Fruit fly (Drosophila melanogaster): ENCODE data around the gene CG10516.

CG10516 gene

dm6 chr3L:16001164-16001679 is 33.2 kb downstream of the CG10516 start (continued):
- TF ChIP-seq CG9727 (GFP tag; optimal IDR thresholded peaks at IDR 0.05) (peak; percentile 81), CG1832 (GFP tag; optimal IDR thresholded peaks at IDR 0.05) (peak; percentile 59), Blimp-1 (GFP tag; optimal IDR thresholded peaks at IDR 0.05) (peak; percentile 52), CG10267 (tag; optimal IDR thresholded peaks at IDR 0.05) (peak; percentile 31), CG12659 (GFP tag; optimal IDR thresholded peaks at IDR 0.05) (peak; percentile 87), ftz-f1 (GFP tag; optimal IDR thresholded peaks at IDR 0.05) (no peak), CG18262 (tag; optimal IDR thresholded peaks at IDR 0.05) (peak; percentile 59), HLH4C (GFP tag; IDR thresholded peaks at IDR 0.05; ENCODE audit: partially characterized antibody) (no peak), Sox102F (GFP tag; optimal IDR thresholded peaks at IDR 0.05) (peak; percentile 62), crc (GFP tag; optimal IDR thresholded peaks at IDR 0.05) (peak; percentile 67), CG1529 (GFP tag; optimal IDR thresholded peaks at IDR 0.05) (peak; percentile 11), fd3F (GFP tag; optimal IDR thresholded peaks at IDR 0.05) (peak; percentile 77), CG14710 (tag; optimal IDR thresholded peaks at IDR 0.05) (no peak), trem (tag; optimal IDR thresholded peaks at IDR 0.05) (peak; percentile 27), HLH3B (GFP tag; IDR thresholded peaks at IDR 0.05) (0 out of 2 replicates have a peak, but pooled peaks have one; percentile 36), CG34422 (GFP tag; IDR thresholded peaks at IDR 0.05) (peak; percentile 66; the same call in 1 of the 3 replicates), CG4360 (GFP tag; IDR thresholded peaks at IDR 0.05) (no peak), CG8281 (tag; optimal IDR thresholded peaks at IDR 0.05) (peak; percentile 68), NFAT (GFP tag; IDR thresholded peaks at IDR 0.05) (no peak), chm (GFP tag; IDR thresholded peaks at IDR 0.05) (peak; percentile 32; the same call in 1 of the 2 replicates), Dp (GFP tag; optimal IDR thresholded peaks at IDR 0.05) (no peak), ab (GFP tag; optimal IDR thresholded peaks at IDR 0.05) (peak; percentile 23), CHES-1-like (GFP tag; optimal IDR thresholded peaks at IDR 0.05) (peak; percentile 87), CG8924 (tag; optimal IDR thresholded peaks at IDR 0.05) (peak; percentile 84), repo (GFP tag; optimal IDR thresholded peaks at IDR 0.05) (peak; percentile 71), cad (GFP tag; optimal IDR thresholded peaks at IDR 0.05) (no peak), CG13894 (tag; optimal IDR thresholded peaks at IDR 0.05) (peak; percentile 92), CG11398 (GFP tag; optimal IDR thresholded peaks at IDR 0.05) (peak; percentile 56), CG16815 (GFP tag; optimal IDR thresholded peaks at IDR 0.05) (peak; percentile 50), CG6272 (GFP tag; IDR thresholded peaks at IDR 0.05) (no peak), CG17568 (GFP tag; optimal IDR thresholded peaks at IDR 0.05) (peak; percentile 52), sisA (GFP tag; IDR thresholded peaks at IDR 0.05) (no peak; the same call in 1 of the 2 replicates), klu (GFP tag; IDR thresholded peaks at IDR 0.05) (peak; percentile 65; the same call in 1 of the 2 replicates), Hmx (GFP tag; optimal IDR thresholded peaks at IDR 0.05) (peak; percentile 67), HmgZ (tag; optimal IDR thresholded peaks at IDR 0.05) (peak; percentile 83), CG3407 (GFP tag; optimal IDR thresholded peaks at IDR 0.05) (peak; percentile 27), exex (tag; optimal IDR thresholded peaks at IDR 0.05) (peak; percentile 63), her (GFP tag; optimal IDR thresholded peaks at IDR 0.05) (peak; percentile 85), CG15073 (GFP tag; optimal IDR thresholded peaks at IDR 0.05) (no peak), vnd (GFP tag; IDR thresholded peaks at IDR 0.05; ENCODE audit: partially characterized antibody) (no peak), sd (tag; optimal IDR thresholded peaks at IDR 0.05) (peak; percentile 93), CG6765 (GFP tag; optimal IDR thresholded peaks at IDR 0.05) (peak; percentile 75), CG10274 (GFP tag; optimal IDR thresholded peaks at IDR 0.05) (peak; percentile 33), CG1647 (GFP tag; optimal IDR thresholded peaks at IDR 0.05) (no peak), Sry-β (GFP tag; optimal IDR thresholded peaks at IDR 0.05) (no peak), otp (GFP tag; IDR thresholded peaks at IDR 0.05) (no peak; the same call in 2 of the 3 replicates), CG32767 (GFP tag; IDR thresholded peaks at IDR 0.05) (peak; percentile 42; the same call in 1 of the 2 replicates), ken (GFP tag; IDR thresholded peaks at IDR 0.05) (no peak), tna (GFP tag; IDR thresholded peaks at IDR 0.05; ENCODE audit: partially characterized antibody) (0 out of 2 replicates have a peak, but pooled peaks have one; percentile 47), H2.0 (GFP tag; IDR thresholded peaks at IDR 0.05) (peak; percentile 51)

Data from whole organism, embryonic.